Worm (Caenorhabditis elegans) whole organism, L4 larva: ENCODE measurements around the gene T02G5.3.

Source experiments
- Y48G9A.11 ChIP-seq: fragments of 200-800 bp; sonication (Bioruptor generic); IDR thresholded peaks from 2 replicates; pipeline ENCODE4 v1.3.6; 2022; ENCODE audit warnings: missing genetic modification reagents, missing genetic modification characterization, missing compliant biosample characterization
- ctbp-1 ChIP-seq: fragments of 200-800 bp; sonication (Bioruptor generic); IDR thresholded peaks from 2 replicates; pipeline ENCODE4 v1.3.6; 2022; ENCODE audit warnings: missing genetic modification reagents, missing genetic modification characterization, missing compliant biosample characterization
- daf-12 ChIP-seq: fragments of 150-350 bp; optimal IDR thresholded peaks from 2 replicates; lab custom pipeline; 2014; ENCODE audit warnings: missing biosample characterization, missing genetic modification reagents, missing genetic modification characterization
- egl-27 ChIP-seq: sonication (generic microtip); optimal IDR thresholded peaks from 3 replicates; lab custom pipeline; 2017; ENCODE audit warnings: missing biosample characterization, missing genetic modification reagents, missing genetic modification characterization
- fos-1 ChIP-seq: fragments of 150-350 bp; optimal IDR thresholded peaks from 2 replicates; lab custom pipeline; 2014; ENCODE audit warnings: missing biosample characterization, missing genetic modification characterization
- lin-39 ChIP-seq: fragments of 150-350 bp; optimal IDR thresholded peaks from 2 replicates; lab custom pipeline; 2014; ENCODE audit warnings: missing biosample characterization, missing genetic modification reagents, missing genetic modification characterization
- lsy-2 ChIP-seq, 2 experiments: fragments of 150-350 bp in 1 of 2; sonication (generic microtip) in 1 of 2; optimal IDR thresholded peaks; 2 replicates each; lab custom pipeline; 2014 to 2017; ENCODE audit warnings: missing biosample characterization in 2 of 2, missing genetic modification characterization in 2 of 2
- madf-9 ChIP-seq: fragments of 200-800 bp; sonication (Bioruptor generic); conservative IDR thresholded peaks from 2 replicates; pipeline ENCODE4 v1.3.6; 2022; ENCODE audit warnings: missing genetic modification reagents, missing genetic modification characterization, missing compliant biosample characterization
- nhr-11 ChIP-seq: fragments of 150-350 bp; optimal IDR thresholded peaks from 2 replicates; lab custom pipeline; 2014; ENCODE audit warnings: missing biosample characterization, missing genetic modification characterization
- nhr-237 ChIP-seq: sonication (generic microtip); optimal IDR thresholded peaks from 2 replicates; lab custom pipeline; 2017; ENCODE audit warnings: missing biosample characterization, missing genetic modification characterization
- nhr-77 ChIP-seq: fragments of 150-350 bp; optimal IDR thresholded peaks from 2 replicates; lab custom pipeline; 2014; ENCODE audit warnings: missing biosample characterization, missing genetic modification characterization
- php-3 ChIP-seq: fragments of 200-800 bp; sonication (Bioruptor generic); IDR thresholded peaks from 2 replicates; pipeline ENCODE4 v1.3.6; 2022; ENCODE audit warnings: missing genetic modification reagents, missing genetic modification characterization, missing compliant biosample characterization
- unc-62 ChIP-seq, 3 experiments: fragments of 150-350 bp in 1 of 3; sonication (generic microtip); optimal IDR thresholded peaks in 2 of 3; peaks in 1 of 3; 1 replicate in 1 of 3; 2 replicates in 2 of 3; lab custom pipeline; 2014 to 2017; ENCODE audit warnings: missing biosample characterization in 3 of 3, missing genetic modification characterization in 3 of 3, missing genetic modification reagents in 3 of 3, missing genotype in 1 of 3
- zag-1 ChIP-seq: fragments of 150-350 bp; optimal IDR thresholded peaks from 2 replicates; lab custom pipeline; 2014; ENCODE audit warnings: missing biosample characterization, missing genetic modification characterization

ce11 chrII:7072315-7072589 is 20.9 kb upstream of the T02G5.3 start, which contains the start of gene kars-1:
- TF ChIP-seq daf-12 (tag; lab: Kevin White, UChicago) (no peak), egl-27 (tag; lab: Kevin White, UChicago) (no peak), nhr-77 (tag; lab: Kevin White, UChicago) (no peak), nhr-237 (tag; lab: Kevin White, UChicago) (no peak), lsy-2 (tag; optimal IDR thresholded peaks at IDR 0.05; lab: Kevin White, UChicago) (no peak), lin-39 (tag; lab: Kevin White, UChicago) (no peak), fos-1 (tag; lab: Kevin White, UChicago) (no peak), Y48G9A.11 (GFP tag; lab: Robert Waterston, UW) (no peak), madf-9 (GFP tag; lab: Robert Waterston, UW) (no peak), ctbp-1 (GFP tag; lab: Robert Waterston, UW) (no peak), zag-1 (tag; lab: Kevin White, UChicago) (no peak), unc-62 (GFP tag; optimal IDR thresholded peaks at IDR 0.05 in 1 of 2; lab: Kevin White, UChicago) (no peak), unc-62 (tag; optimal IDR thresholded peaks at IDR 0.05; lab: Kevin White, UChicago) (no peak), php-3 (GFP tag; lab: Robert Waterston, UW) (no peak), nhr-11 (tag; lab: Kevin White, UChicago) (no peak)
